Worm (Caenorhabditis elegans): ENCODE results near the gene F36H9.10.

The F36H9.10 gene

ce11 chrV:1803043-1803442, 5.0 kb downstream of the F36H9.10 start, which contains the start of gene srt-41:
srt-41 (minus strand) TSS chrV:1803143.
- TF ChIP-seq unc-130 (tag; optimal IDR thresholded peaks at IDR 0.05) (no peak), pax-3 (tag; optimal IDR thresholded peaks at IDR 0.05) (peak; percentile 14)

- TF ChIP-seq skn-1 (tag; optimal IDR thresholded peaks at IDR 0.05) (peak; percentile 59), fkh-4 (tag; optimal IDR thresholded peaks at IDR 0.05; ENCODE audit: borderline replicate concordance) (no peak), ceh-88 (GFP tag; IDR thresholded peaks at IDR 0.05) (no peak), zip-4 (GFP tag; optimal IDR thresholded peaks at IDR 0.05) (no peak), C34B4.2 (tag; optimal IDR thresholded peaks at IDR 0.05) (no peak), dpl-1 (GFP tag; optimal IDR thresholded peaks at IDR 0.05) (peak in 1 of 3 experiments; percentile 5), alr-1 (tag; optimal IDR thresholded peaks at IDR 0.05; ENCODE audit: borderline replicate concordance) (no peak), ceh-8 (GFP tag; optimal IDR thresholded peaks at IDR 0.05) (no peak), lin-14 (GFP tag; optimal IDR thresholded peaks at IDR 0.05) (no peak), mep-1 (tag; optimal IDR thresholded peaks at IDR 0.05) (peak; percentile 81), xbp-1 (tag; optimal IDR thresholded peaks at IDR 0.05) (no peak), tbx-2 (tag; optimal IDR thresholded peaks at IDR 0.05) (no peak)
Measured at ce11 chrV:1804034-1804542, 6.1 kb downstream of the F36H9.10 start.

ce11 chrV:1804645-1805559, 6.9 kb downstream of the F36H9.10 start, which contains the start of the genes hsp-16.2 and hsp-16.41:
hsp-16.2 (minus strand) TSS chrV:1804957.
hsp-16.41 (plus strand) TSS chrV:1805178.
- TF ChIP-seq blmp-1 (tag; optimal IDR thresholded peaks at IDR 0.05) (peak; percentile 11), nhr-20 (tag; optimal IDR thresholded peaks at IDR 0.05) (peak; percentile 73), snpc-4 (tag; optimal IDR thresholded peaks at IDR 0.05) (no peak), Y116A8C.19 (tag; optimal IDR thresholded peaks at IDR 0.05; ENCODE audit: borderline replicate concordance) (no peak), nhr-85 (tag) (peak; percentile 45), alr-1 (tag; optimal IDR thresholded peaks at IDR 0.05; ENCODE audit: borderline replicate concordance) (no peak), ceh-63 (GFP tag; optimal IDR thresholded peaks at IDR 0.05) (no peak), lin-13 (GFP tag; optimal IDR thresholded peaks at IDR 0.05) (no peak), isw-1 (GFP tag; IDR thresholded peaks at IDR 0.05) (0 out of 2 replicates have a peak, but pooled peaks have one; percentile 20), nhr-76 (tag; optimal IDR thresholded peaks at IDR 0.05) (no peak), ceh-88 (GFP tag; IDR thresholded peaks at IDR 0.05) (no peak), unc-86 (tag; optimal IDR thresholded peaks at IDR 0.05) (peak; percentile 67), skn-1 (tag; optimal IDR thresholded peaks at IDR 0.05) (peak; percentile 31), ces-1 (GFP tag; optimal IDR thresholded peaks at IDR 0.05) (no peak), irx-1 (tag; optimal IDR thresholded peaks at IDR 0.05) (no peak), nhr-237 (tag; optimal IDR thresholded peaks at IDR 0.05) (no peak), fkh-8 (tag; optimal IDR thresholded peaks at IDR 0.05) (peak; percentile 92), unc-98 (GFP tag; IDR thresholded peaks at IDR 0.05) (no peak), F16B12.6 (tag; optimal IDR thresholded peaks at IDR 0.05) (no peak), lir-3 (tag; optimal IDR thresholded peaks at IDR 0.05; ENCODE audit: poor library complexity) (no peak), tbx-2 (tag; optimal IDR thresholded peaks at IDR 0.05) (peak; percentile 10), fkh-4 (tag; optimal IDR thresholded peaks at IDR 0.05; ENCODE audit: borderline replicate concordance) (no peak), ceh-90 (tag; optimal IDR thresholded peaks at IDR 0.05) (no peak), elt-3 (tag; optimal IDR thresholded peaks at IDR 0.05) (peak in 1 of 6 experiments; percentile 2), nhr-71 (tag; optimal IDR thresholded peaks at IDR 0.05) (peak; percentile 79), C34B4.2 (tag; optimal IDR thresholded peaks at IDR 0.05) (no peak), C16A3.4 (tag; optimal IDR thresholded peaks at IDR 0.05) (no peak), nhr-28 (tag; optimal IDR thresholded peaks at IDR 0.05) (no peak), swsn-7 (tag; optimal IDR thresholded peaks at IDR 0.05) (peak; percentile 80), pqm-1 (tag; optimal IDR thresholded peaks at IDR 0.05) (no peak), egl-13 (tag; optimal IDR thresholded peaks at IDR 0.05) (peak; percentile 82), aly-2 (tag; optimal IDR thresholded peaks at IDR 0.05) (no peak), lin-15B (tag; optimal IDR thresholded peaks at IDR 0.05) (no peak), mef-2 (tag; optimal IDR thresholded peaks at IDR 0.05) (peak; percentile 63), elt-2 (tag; optimal IDR thresholded peaks at IDR 0.05) (peak; percentile 34), ztf-4 (tag; optimal IDR thresholded peaks at IDR 0.05) (peak; percentile 13), nhr-11 (tag; optimal IDR thresholded peaks at IDR 0.05) (no peak), nhr-47 (tag; optimal IDR thresholded peaks at IDR 0.05) (peak; percentile 60)
